Fruit fly (Drosophila melanogaster) whole organism, prepupa: Measurements from ENCODE around the gene CG5126.

Source experiments
- CG3919 ChIP-seq: fragments of 200-800 bp; sonication (Bioruptor generic); optimal IDR thresholded peaks from 3 replicates; lab custom pipeline; 2016; ENCODE audit warnings: missing biosample characterization, missing genetic modification characterization
- CG4318 ChIP-seq: fragments of 200-800 bp; sonication (Bioruptor generic); optimal IDR thresholded peaks from 3 replicates; lab custom pipeline; 2017; ENCODE audit warnings: missing biosample characterization, mild to moderate bottlenecking, missing genetic modification characterization
- topi ChIP-seq: fragments of 200-800 bp; sonication (Bioruptor generic); optimal IDR thresholded peaks from 3 replicates; lab custom pipeline; 2016; ENCODE audit warnings: missing biosample characterization, missing genetic modification characterization

dm6 chr2L:1136993-1137392, 46.8 kb downstream of the CG5126 start:
- TF ChIP-seq topi: no peak
- no peak for TF ChIP-seq CG4318
- TF ChIP-seq CG3919: no peak
